Fruit fly (Drosophila melanogaster): Measurements from ENCODE around the gene Ssu72.

Gene Ssu72

dm6 chrX:19711936-19712335 lies 47.6 kb downstream of the Ssu72 start:
- TF ChIP-seq Pif1B (GFP tag; optimal IDR thresholded peaks at IDR 0.05) (no peak), CG32121 (GFP tag; IDR thresholded peaks at IDR 0.05) (no peak), CG8159 (tag; optimal IDR thresholded peaks at IDR 0.05) (no peak), CG34367 (tag; optimal IDR thresholded peaks at IDR 0.05) (no peak), CG17806 (tag; optimal IDR thresholded peaks at IDR 0.05) (no peak), CG8301 (tag; optimal IDR thresholded peaks at IDR 0.05) (no peak), CG4496 (GFP tag; IDR thresholded peaks at IDR 0.05) (no peak), CG13204 (GFP tag; optimal IDR thresholded peaks at IDR 0.05) (no peak), CG9948 (tag; optimal IDR thresholded peaks at IDR 0.05) (no peak), rn (GFP tag; IDR thresholded peaks at IDR 0.05) (no peak), gl (tag; optimal IDR thresholded peaks at IDR 0.05) (no peak), D1 (tag; optimal IDR thresholded peaks at IDR 0.05) (no peak), CG12605 (GFP tag; IDR thresholded peaks at IDR 0.05) (no peak), Snoo (tag; optimal IDR thresholded peaks at IDR 0.05) (no peak), Pif1A (GFP tag; optimal IDR thresholded peaks at IDR 0.05) (no peak), Ets98B (GFP tag; IDR thresholded peaks at IDR 0.05) (no peak), fd96Ca (GFP tag; IDR thresholded peaks at IDR 0.05) (no peak), CG14655 (GFP tag; optimal IDR thresholded peaks at IDR 0.05) (no peak)

DNA sequence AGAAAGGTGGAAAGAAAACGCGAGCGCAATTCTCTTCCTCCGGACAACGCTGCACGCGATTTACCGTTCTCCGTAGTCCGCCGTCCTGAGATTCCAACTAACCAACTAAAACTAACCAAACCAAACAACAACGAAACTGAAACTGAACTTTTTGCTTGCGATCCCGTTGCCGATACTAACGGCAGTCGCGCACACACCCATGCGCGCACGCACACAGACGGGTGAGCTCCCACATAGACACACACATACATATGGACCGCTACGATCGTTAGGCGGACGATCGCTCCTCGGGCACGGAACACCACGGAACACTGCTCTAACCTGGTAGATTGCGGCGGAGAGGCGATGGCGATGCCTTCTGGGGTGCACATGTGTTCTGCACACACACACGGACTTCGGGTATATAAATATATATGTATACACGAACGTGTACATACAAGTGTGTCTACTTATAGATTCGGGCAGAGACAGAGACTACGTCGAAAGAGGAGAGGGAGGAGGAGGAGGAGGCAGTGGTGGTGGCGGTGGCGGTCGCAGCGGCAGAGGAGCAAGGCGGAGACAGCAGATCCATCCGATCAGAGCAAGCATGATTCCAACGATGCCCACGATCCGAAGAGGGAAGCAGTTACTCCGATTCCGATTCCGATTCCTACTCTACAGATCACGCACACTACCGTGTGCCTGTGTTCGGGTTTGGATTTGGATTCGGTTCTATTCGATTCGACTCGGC lies 48.7 kb downstream of the Ssu72 start, which contains the start of gene meso18E:
meso18E (minus strand) TSS at position 148 of the 730 bp plus-strand sequence.
- TF ChIP-seq CG32121 (GFP tag; IDR thresholded peaks at IDR 0.05) (peak; percentile 47; the same call in 1 of the 2 replicates), CG9948 (tag; optimal IDR thresholded peaks at IDR 0.05) (no peak), CG13204 (GFP tag; optimal IDR thresholded peaks at IDR 0.05) (peak; percentile 15), CG14655 (GFP tag; optimal IDR thresholded peaks at IDR 0.05) (no peak)

DNA sequence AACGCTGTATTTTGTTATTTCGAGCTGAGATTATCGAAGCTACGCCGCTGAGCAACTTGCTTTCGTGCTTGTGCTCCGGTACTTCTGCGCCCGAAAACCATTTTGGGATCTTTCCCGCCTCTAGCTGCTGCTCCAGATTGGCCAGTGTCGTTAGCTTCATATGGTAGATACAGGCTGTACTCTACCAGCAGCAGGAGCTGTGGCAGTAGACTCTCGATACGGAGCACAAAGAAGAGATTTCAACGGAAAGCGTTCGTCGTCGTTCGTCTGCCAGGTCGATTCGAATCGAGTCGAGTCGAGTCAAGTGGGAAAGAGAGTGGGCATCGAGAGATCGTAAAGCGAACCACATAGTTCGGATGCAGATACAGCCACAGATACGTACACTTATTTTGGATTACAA lies 50.5 kb downstream of the Ssu72 start:
- TF ChIP-seq Snoo (tag; optimal IDR thresholded peaks at IDR 0.05) (no peak), CG14655 (GFP tag; optimal IDR thresholded peaks at IDR 0.05) (no peak), CG9948 (tag; optimal IDR thresholded peaks at IDR 0.05) (no peak), CG32121 (GFP tag; IDR thresholded peaks at IDR 0.05) (no peak), CG8301 (tag; optimal IDR thresholded peaks at IDR 0.05) (no peak), Pif1A (GFP tag; optimal IDR thresholded peaks at IDR 0.05) (no peak), CG12605 (GFP tag; IDR thresholded peaks at IDR 0.05) (no peak), gl (tag; optimal IDR thresholded peaks at IDR 0.05) (no peak), CG4496 (GFP tag; IDR thresholded peaks at IDR 0.05) (no peak), Ets98B (GFP tag; IDR thresholded peaks at IDR 0.05) (no peak), EcR (GFP tag; optimal IDR thresholded peaks at IDR 0.05) (no peak), CG8159 (tag; optimal IDR thresholded peaks at IDR 0.05) (no peak)
